Worm (Caenorhabditis elegans) whole organism, early embryonic: ENCODE measurements around the gene F02H6.2.

Source experiments
- B0310.2 ChIP-seq: sonication (generic microtip); optimal IDR thresholded peaks from 2 replicates; lab custom pipeline; 2016; ENCODE audit warnings: mild to moderate bottlenecking, missing genetic modification characterization, missing compliant biosample characterization
- aly-1 ChIP-seq: sonication (generic microtip); optimal IDR thresholded peaks from 2 replicates; lab custom pipeline; 2016; ENCODE audit warnings: missing genetic modification characterization, missing compliant biosample characterization
- ama-1 ChIP-seq: fragments of 150-350 bp; optimal IDR thresholded peaks from 2 replicates; lab custom pipeline; 2014
- ceh-13 ChIP-seq: fragments of 200-800 bp; sonication (Bioruptor generic); optimal IDR thresholded peaks from 2 replicates; lab custom pipeline; 2018; ENCODE audit warnings: mild to moderate bottlenecking, missing genetic modification characterization, missing compliant biosample characterization
- ets-7 ChIP-seq: sonication (generic microtip); optimal IDR thresholded peaks from 2 replicates; lab custom pipeline; 2016; ENCODE audit warnings: missing genotype, missing genetic modification characterization, missing compliant biosample characterization
- flt-1 ChIP-seq: fragments of 200-800 bp; sonication (Bioruptor generic); IDR thresholded peaks from 2 replicates; pipeline ENCODE4 v1.3.6; 2022; ENCODE audit warnings: missing genetic modification characterization, missing compliant biosample characterization
- hmbx-1 ChIP-seq: sonication (generic microtip); optimal IDR thresholded peaks from 2 replicates; lab custom pipeline; 2016; ENCODE audit warnings: mild to moderate bottlenecking, missing genetic modification characterization, missing compliant biosample characterization
- hmg-4 ChIP-seq: fragments of 200-800 bp; sonication (Bioruptor generic); optimal IDR thresholded peaks from 2 replicates; lab custom pipeline; 2018; ENCODE audit warnings: mild to moderate bottlenecking, missing genetic modification characterization, missing compliant biosample characterization
- hnd-1 ChIP-seq: sonication (generic microtip); optimal IDR thresholded peaks from 2 replicates; lab custom pipeline; 2016; ENCODE audit warnings: missing genetic modification characterization, missing compliant biosample characterization
- pes-1 ChIP-seq: fragments of 200-800 bp; sonication (Bioruptor generic); IDR thresholded peaks from 2 replicates; pipeline ENCODE4 v1.3.6; 2022; ENCODE audit warnings: missing genetic modification reagents, missing genetic modification characterization, missing compliant biosample characterization
- sea-1 ChIP-seq: fragments of 200-800 bp; sonication (Bioruptor generic); conservative IDR thresholded peaks from 2 replicates; pipeline ENCODE4 v1.3.6; 2022; ENCODE audit warnings: missing genetic modification characterization, missing compliant biosample characterization
- tbx-11 ChIP-seq: fragments of 200-800 bp; sonication (Bioruptor generic); IDR thresholded peaks from 2 replicates; pipeline ENCODE4 v1.3.6; 2022; ENCODE audit warnings: missing genetic modification characterization, missing compliant biosample characterization
- tbx-37 ChIP-seq: fragments of 200-800 bp; sonication (Bioruptor generic); conservative IDR thresholded peaks from 2 replicates; pipeline ENCODE4 v1.3.6; 2022; ENCODE audit warnings: missing genetic modification reagents, missing genetic modification characterization, missing compliant biosample characterization
- tra-4 ChIP-seq: sonication (generic microtip); optimal IDR thresholded peaks from 2 replicates; lab custom pipeline; 2017; ENCODE audit warnings: missing genetic modification characterization, missing compliant biosample characterization

DNA sequence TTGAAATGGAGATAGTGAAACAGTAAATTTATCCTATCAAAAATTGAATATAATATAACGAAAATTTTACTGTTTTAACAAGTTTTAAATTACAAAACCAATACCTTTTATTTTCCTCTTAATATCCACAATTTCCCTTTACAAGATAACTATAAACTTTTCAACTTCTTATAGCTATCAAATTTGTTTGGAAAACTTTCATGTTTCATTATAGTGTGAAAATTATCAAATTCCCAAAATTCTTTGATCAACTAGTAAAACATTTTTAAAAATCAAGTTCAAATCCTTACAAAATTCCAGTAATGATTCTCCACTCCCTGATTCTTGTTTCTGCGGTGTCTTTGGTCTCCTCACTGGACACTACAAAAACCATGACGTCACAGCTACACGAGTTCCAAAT is 14.2 kb upstream of the F02H6.2 start, which contains the start of gene R05A10.1:
- TF ChIP-seq ama-1 (lab: Kevin White, UChicago) (no peak), pes-1 (GFP tag; lab: Robert Waterston, UW) (no peak), ceh-13 (GFP tag; lab: Kevin White, UChicago) (no peak), ets-7 (tag; lab: Kevin White, UChicago) (no peak), B0310.2 (tag; lab: Kevin White, UChicago) (no peak), hmbx-1 (tag; lab: Kevin White, UChicago) (no peak), sea-1 (GFP tag; lab: Robert Waterston, UW) (no peak), flt-1 (GFP tag; lab: Robert Waterston, UW) (no peak), aly-1 (tag; lab: Kevin White, UChicago) (no peak), hnd-1 (tag; lab: Kevin White, UChicago) (no peak), tbx-37 (no peak), hmg-4 (GFP tag; lab: Kevin White, UChicago) (no peak), tbx-11 (GFP tag; lab: Robert Waterston, UW) (no peak), tra-4 (tag; lab: Kevin White, UChicago) (no peak)
